Worm (Caenorhabditis elegans): ENCODE results near the gene K03B8.11.

Gene K03B8.11

ce11 chrV:11385060-11385459, 5.2 kb downstream of the K03B8.11 start, which contains the start of gene col-154:
TSS of gene col-154 (plus strand) at chrV:11385360.
- TF ChIP-seq nhr-25 (tag; optimal IDR thresholded peaks at IDR 0.05) (peak; percentile 6), ztf-4 (tag; optimal IDR thresholded peaks at IDR 0.05) (no peak)

ce11 chrV:11383032-11383431, 7.3 kb downstream of the K03B8.11 start, which contains the start of gene F55C10.5:
TSS of gene F55C10.5 (plus strand) at chrV:11383105.
- TF ChIP-seq jun-1 (tag; optimal IDR thresholded peaks at IDR 0.05) = no peak
- no peak for TF ChIP-seq nhr-237 (tag; optimal IDR thresholded peaks at IDR 0.05)
- no peak for TF ChIP-seq ceh-9 (tag; optimal IDR thresholded peaks at IDR 0.05)
- no peak for TF ChIP-seq hmg-11 (tag; optimal IDR thresholded peaks at IDR 0.05)
- TF ChIP-seq ceh-82 (tag; optimal IDR thresholded peaks at IDR 0.05) = no peak
- no peak for TF ChIP-seq ama-1 (optimal IDR thresholded peaks at IDR 0.05)
- no peak for TF ChIP-seq pqm-1 (tag; optimal IDR thresholded peaks at IDR 0.05)
- no peak for TF ChIP-seq elt-2 (tag; optimal IDR thresholded peaks at IDR 0.05)
- TF ChIP-seq nhr-28 (tag; optimal IDR thresholded peaks at IDR 0.05) = no peak
- no peak for TF ChIP-seq nhr-67 (tag; optimal IDR thresholded peaks at IDR 0.05)
- no peak for TF ChIP-seq snpc-4 (tag; optimal IDR thresholded peaks at IDR 0.05)
- no peak for TF ChIP-seq unc-62 (GFP tag; optimal IDR thresholded peaks at IDR 0.05)
- TF ChIP-seq mdl-1 (tag; optimal IDR thresholded peaks at IDR 0.05) = no peak
- no peak for TF ChIP-seq ceh-16 (tag; optimal IDR thresholded peaks at IDR 0.05)
- TF ChIP-seq ceh-28 (tag; optimal IDR thresholded peaks at IDR 0.05) = no peak
- TF ChIP-seq unc-39 (tag; optimal IDR thresholded peaks at IDR 0.05) = no peak
- no peak for TF ChIP-seq zag-1 (tag; optimal IDR thresholded peaks at IDR 0.05)

- TF ChIP-seq unc-62 (GFP tag; optimal IDR thresholded peaks at IDR 0.05) (no peak), egl-5 (tag; optimal IDR thresholded peaks at IDR 0.05) (no peak), fkh-10 (GFP tag; optimal IDR thresholded peaks at IDR 0.05) (peak; percentile 49), nhr-12 (tag; optimal IDR thresholded peaks at IDR 0.05) (no peak), ceh-28 (tag; optimal IDR thresholded peaks at IDR 0.05) (no peak), unc-39 (tag; optimal IDR thresholded peaks at IDR 0.05) (no peak), eor-1 (tag; optimal IDR thresholded peaks at IDR 0.05) (no peak), R02D3.7 (tag; optimal IDR thresholded peaks at IDR 0.05) (no peak)
Observed at ce11 chrV:11380571-11380970, 9.7 kb downstream of the K03B8.11 start.

- no peak for TF ChIP-seq nhr-76 (tag; optimal IDR thresholded peaks at IDR 0.05)
- TF ChIP-seq nhr-67 (tag; optimal IDR thresholded peaks at IDR 0.05) = no peak
- peak; percentile 38 for TF ChIP-seq lin-39 (tag; optimal IDR thresholded peaks at IDR 0.05)
Observed at ce11 chrV:11379341-11379740, 11.0 kb downstream of the K03B8.11 start.

- peak; percentile 52 for TF ChIP-seq tbx-2 (tag; optimal IDR thresholded peaks at IDR 0.05)
- TF ChIP-seq unc-39 (tag; optimal IDR thresholded peaks at IDR 0.05) = no peak
- TF ChIP-seq elt-2 (tag; optimal IDR thresholded peaks at IDR 0.05) = peak; percentile 45
- TF ChIP-seq ceh-28 (tag; optimal IDR thresholded peaks at IDR 0.05) = peak; percentile 77
- TF ChIP-seq elt-1 (tag; optimal IDR thresholded peaks at IDR 0.05) = no peak
- TF ChIP-seq ZK546.5 (tag; optimal IDR thresholded peaks at IDR 0.05) = no peak
- TF ChIP-seq lin-15B (tag; optimal IDR thresholded peaks at IDR 0.05) = peak; percentile 11
- TF ChIP-seq nfya-1 (tag; optimal IDR thresholded peaks at IDR 0.05; ENCODE audit: insufficient read depth) = peak; percentile 77
- TF ChIP-seq eor-1 (tag; optimal IDR thresholded peaks at IDR 0.05) = no peak
- TF ChIP-seq lsy-12 (tag; optimal IDR thresholded peaks at IDR 0.05) = no peak
- TF ChIP-seq fkh-10 (GFP tag; optimal IDR thresholded peaks at IDR 0.05) = peak; percentile 18
- no peak for TF ChIP-seq ama-1 (optimal IDR thresholded peaks at IDR 0.05)
- TF ChIP-seq hmg-11 (tag; optimal IDR thresholded peaks at IDR 0.05) = peak; percentile 96
- TF ChIP-seq mdl-1 (tag; optimal IDR thresholded peaks at IDR 0.05) = no peak
- TF ChIP-seq skn-1 (tag; optimal IDR thresholded peaks at IDR 0.05) = peak; percentile 51
- no peak for TF ChIP-seq aly-2 (tag; optimal IDR thresholded peaks at IDR 0.05)
- TF ChIP-seq pha-4 (tag; optimal IDR thresholded peaks at IDR 0.05) = peak; percentile 49
- TF ChIP-seq egl-5 (tag; optimal IDR thresholded peaks at IDR 0.05) = peak; percentile 8
- peak; percentile 23 for TF ChIP-seq jun-1 (tag; optimal IDR thresholded peaks at IDR 0.05)
- peak; percentile 28 for TF ChIP-seq pqm-1 (tag; optimal IDR thresholded peaks at IDR 0.05)
- peak; percentile 79 for TF ChIP-seq lin-39 (tag; optimal IDR thresholded peaks at IDR 0.05)
Observed at ce11 chrV:11375150-11375792, 15.0 kb downstream of the K03B8.11 start, which contains the start of gene cnb-1. TSS of gene cnb-1 (plus strand) at chrV:11375742.
